Fruit fly (Drosophila melanogaster) whole organism, adult: ENCODE data around the gene Crys.

Source experiments
- CG33017 ChIP-seq: fragments of 200-800 bp; sonication (Bioruptor generic); optimal IDR thresholded peaks from 2 replicates; lab custom pipeline; 2018; ENCODE audit warnings: missing biosample characterization, mild to moderate bottlenecking, missing genetic modification characterization, moderate library complexity
- Crg-1 ChIP-seq: fragments of 200-800 bp; sonication (Bioruptor generic); optimal IDR thresholded peaks from 2 replicates; lab custom pipeline; 2016; ENCODE audit warnings: missing biosample characterization, missing genetic modification characterization
- Hr96 ChIP-seq: fragments of 200-800 bp; sonication (Bioruptor generic); optimal IDR thresholded peaks from 2 replicates; lab custom pipeline; 2016; ENCODE audit warnings: missing biosample characterization, missing genetic modification characterization
- cnc ChIP-seq, 2 experiments: fragments of >200 bp; optimal IDR thresholded peaks; 2 replicates each; lab custom pipeline; 2017
- tj ChIP-seq: fragments of 200-800 bp; sonication (Bioruptor generic); optimal IDR thresholded peaks from 3 replicates; lab custom pipeline; 2017; ENCODE audit warnings: missing biosample characterization, mild to moderate bottlenecking, missing genetic modification characterization, moderate library complexity

dm6 chr2L:11931603-11932002, 12.3 kb upstream of the Crys start:
- no peak for TF ChIP-seq Hr96 (GFP tag; lab: Kevin White, UChicago)
- TF ChIP-seq Crg-1 (GFP tag; lab: Kevin White, UChicago), result no peak
- no peak for TF ChIP-seq tj (GFP tag; lab: Kevin White, UChicago)
- TF ChIP-seq CG33017, result no peak
- no peak for TF ChIP-seq cnc (optimal IDR thresholded peaks at IDR 0.05; lab: Kevin White, UChicago)
